Fruit fly (Drosophila melanogaster) whole organism, embryonic: ENCODE data around the gene Jon99Ci.

ENCODE experiments used
- ATbp ChIP-seq: fragments of 200-800 bp; sonication (Bioruptor generic); optimal IDR thresholded peaks from 2 replicates; lab custom pipeline; 2017; ENCODE audit warnings: missing biosample characterization, mild to moderate bottlenecking, missing genetic modification characterization, missing genetic modification reagents
- Abd-B ChIP-seq: fragments of 200-800 bp; sonication (Bioruptor generic); optimal IDR thresholded peaks from 2 replicates; lab custom pipeline; 2018; ENCODE audit warnings: missing biosample characterization, mild to moderate bottlenecking, missing genetic modification characterization, moderate library complexity
- B-H2 ChIP-seq: fragments of 200-800 bp; sonication (Bioruptor generic); optimal IDR thresholded peaks from 2 replicates; lab custom pipeline; 2018; ENCODE audit warnings: missing biosample characterization, mild to moderate bottlenecking, missing genetic modification characterization
- CG11398 ChIP-seq: fragments of 200-800 bp; sonication (Bioruptor generic); optimal IDR thresholded peaks from 2 replicates; lab custom pipeline; 2016; ENCODE audit warnings: missing biosample characterization, missing genetic modification characterization
- CG17328 ChIP-seq: fragments of 200-800 bp; sonication (Bioruptor generic); IDR thresholded peaks from 2 replicates; pipeline ENCODE4 v1.3.6; 2022; ENCODE audit warnings: missing biosample characterization, missing genetic modification characterization
- CG17802 ChIP-seq: fragments of 200-800 bp; sonication (Bioruptor generic); optimal IDR thresholded peaks from 2 replicates; lab custom pipeline; 2018; ENCODE audit warnings: missing biosample characterization, mild to moderate bottlenecking, missing genetic modification characterization, moderate library complexity
- CG2129 ChIP-seq: fragments of 200-800 bp; sonication (Bioruptor generic); IDR thresholded peaks from 2 replicates; pipeline ENCODE4 v1.3.6; 2022; ENCODE audit warnings: missing biosample characterization, missing genetic modification characterization; ENCODE audit not compliant: partially characterized antibody
- CG2678 ChIP-seq: fragments of 200-800 bp; sonication (Bioruptor generic); optimal IDR thresholded peaks from 3 replicates; lab custom pipeline; 2019; ENCODE audit warnings: missing biosample characterization, mild to moderate bottlenecking, missing genetic modification characterization, moderate library complexity
- CG2875 ChIP-seq: fragments of 200-800 bp; sonication (Bioruptor generic); optimal IDR thresholded peaks from 2 replicates; lab custom pipeline; 2017; ENCODE audit warnings: missing biosample characterization, mild to moderate bottlenecking, missing genetic modification characterization, missing genetic modification reagents
- CG30020 ChIP-seq: fragments of 200-800 bp; optimal IDR thresholded peaks from 2 replicates; lab custom pipeline; 2019; ENCODE audit warnings: missing biosample characterization, mild to moderate bottlenecking, missing genetic modification characterization, moderate library complexity
- CG31365 ChIP-seq: fragments of 200-800 bp; sonication (Bioruptor generic); optimal IDR thresholded peaks from 2 replicates; lab custom pipeline; 2018; ENCODE audit warnings: missing biosample characterization, mild to moderate bottlenecking, missing genetic modification characterization
- CG32532 ChIP-seq: fragments of 200-800 bp; sonication (Bioruptor generic); IDR thresholded peaks from 2 replicates; pipeline ENCODE4 v1.3.6; 2022; ENCODE audit warnings: missing biosample characterization, missing genetic modification characterization
- CG3407 ChIP-seq: fragments of 200-800 bp; sonication (Bioruptor generic); optimal IDR thresholded peaks from 2 replicates; lab custom pipeline; 2018; ENCODE audit warnings: missing biosample characterization, mild to moderate bottlenecking, missing genetic modification characterization
- CG6813 ChIP-seq: fragments of 200-800 bp; sonication (Bioruptor generic); optimal IDR thresholded peaks from 2 replicates; lab custom pipeline; 2017; ENCODE audit warnings: missing biosample characterization, missing genetic modification characterization, mild to moderate bottlenecking, moderate library complexity, missing genetic modification reagents
- CG9932 ChIP-seq: fragments of 200-800 bp; sonication (Bioruptor generic); IDR thresholded peaks from 2 replicates; pipeline ENCODE4 v1.3.6; 2022; ENCODE audit warnings: missing biosample characterization, missing genetic modification characterization
- CHES-1-like ChIP-seq: fragments of 200-800 bp; sonication (Bioruptor generic); optimal IDR thresholded peaks from 2 replicates; lab custom pipeline; 2016; ENCODE audit warnings: missing biosample characterization, missing genetic modification characterization
- CoRest ChIP-seq: fragments of 200-800 bp; sonication (Bioruptor generic); optimal IDR thresholded peaks from 3 replicates; lab custom pipeline; 2018; ENCODE audit warnings: missing biosample characterization, mild to moderate bottlenecking, missing genetic modification characterization, moderate library complexity
- CrebB ChIP-seq: fragments of 200-800 bp; sonication (Bioruptor generic); optimal IDR thresholded peaks from 3 replicates; lab custom pipeline; 2018; ENCODE audit warnings: missing biosample characterization, mild to moderate bottlenecking, missing genetic modification characterization
- Dip3 ChIP-seq: fragments of 200-800 bp; sonication (Bioruptor generic); optimal IDR thresholded peaks from 3 replicates; lab custom pipeline; 2016; ENCODE audit warnings: missing biosample characterization, missing genetic modification characterization
- Ets97D ChIP-seq: fragments of 200-800 bp; sonication (Bioruptor generic); optimal IDR thresholded peaks from 3 replicates; lab custom pipeline; 2016; ENCODE audit warnings: missing biosample characterization, missing genetic modification characterization
- Fer3 ChIP-seq: fragments of 200-800 bp; sonication (Bioruptor generic); optimal IDR thresholded peaks from 2 replicates; lab custom pipeline; 2018; ENCODE audit warnings: missing biosample characterization, mild to moderate bottlenecking, missing genetic modification characterization, moderate library complexity
- HLHmδ ChIP-seq: fragments of 200-800 bp; sonication (Bioruptor generic); optimal IDR thresholded peaks from 2 replicates; lab custom pipeline; 2018; ENCODE audit warnings: missing biosample characterization, mild to moderate bottlenecking, missing genetic modification characterization, moderate library complexity
- Hr51 ChIP-seq, 2 experiments: fragments of 200-800 bp; sonication (Bioruptor generic); optimal IDR thresholded peaks; 2 replicates in 1 of 2; 3 replicates in 1 of 2; lab custom pipeline; 2016 to 2018; ENCODE audit warnings: missing biosample characterization in 2 of 2, missing genetic modification characterization in 2 of 2, mild to moderate bottlenecking in 1 of 2, moderate library complexity in 1 of 2
- Med ChIP-seq: fragments of 200-800 bp; sonication (Bioruptor generic); peaks from one replicate; lab custom pipeline; 2016; ENCODE audit warnings: missing biosample characterization, missing genetic modification characterization, mild to moderate bottlenecking, inconsistent platforms, moderate library complexity
- NC2α ChIP-seq: fragments of 200-800 bp; sonication (Bioruptor generic); optimal IDR thresholded peaks from 2 replicates; lab custom pipeline; 2016; ENCODE audit warnings: missing biosample characterization, missing genetic modification characterization
- NC2β ChIP-seq: fragments of 200-800 bp; sonication (Bioruptor generic); optimal IDR thresholded peaks from 2 replicates; lab custom pipeline; 2016; ENCODE audit warnings: missing biosample characterization, missing genetic modification characterization
- Neu2 ChIP-seq: fragments of 200-800 bp; sonication (Bioruptor generic); optimal IDR thresholded peaks from 3 replicates; lab custom pipeline; 2016; ENCODE audit warnings: missing biosample characterization, missing genetic modification characterization, borderline replicate concordance
- NfI ChIP-seq: fragments of 200-800 bp; sonication (Bioruptor generic); optimal IDR thresholded peaks from 3 replicates; lab custom pipeline; 2018; ENCODE audit warnings: missing biosample characterization, mild to moderate bottlenecking, missing genetic modification characterization, moderate library complexity
- Oaz ChIP-seq: fragments of 200-800 bp; sonication (Bioruptor generic); IDR thresholded peaks from 2 replicates; pipeline ENCODE4 v1.3.6; 2022; ENCODE audit warnings: missing biosample characterization, missing genetic modification characterization
- Pdp1 ChIP-seq, 2 experiments: fragments of 200-800 bp; sonication (Bioruptor generic); optimal IDR thresholded peaks; 3 replicates each; lab custom pipeline; 2016; ENCODE audit warnings: missing biosample characterization in 2 of 2, missing genetic modification characterization in 2 of 2, mild to moderate bottlenecking in 1 of 2, moderate library complexity in 1 of 2
- Ptx1 ChIP-seq: fragments of 200-800 bp; sonication (Bioruptor generic); IDR thresholded peaks from 2 replicates; pipeline ENCODE4 v1.3.6; 2022; ENCODE audit warnings: missing biosample characterization, missing genetic modification characterization
- Rfx ChIP-seq: fragments of 200-800 bp; sonication (Bioruptor generic); IDR thresholded peaks from 2 replicates; pipeline ENCODE4 v1.3.6; 2022; ENCODE audit warnings: missing biosample characterization, missing genetic modification characterization
- Rx ChIP-seq: fragments of 200-800 bp; sonication (Bioruptor generic); IDR thresholded peaks from 2 replicates; pipeline ENCODE4 v1.3.6; 2022; ENCODE audit warnings: missing biosample characterization, missing genetic modification characterization
- Side ChIP-seq: fragments of 200-800 bp; sonication (Bioruptor generic); optimal IDR thresholded peaks from 2 replicates; lab custom pipeline; 2016; ENCODE audit warnings: missing biosample characterization, missing genetic modification characterization
- Sry-δ ChIP-seq: fragments of 200-800 bp; sonication (Bioruptor generic); optimal IDR thresholded peaks from 2 replicates; lab custom pipeline; 2016; ENCODE audit warnings: missing biosample characterization, missing genetic modification characterization
- caup ChIP-seq: fragments of 200-800 bp; sonication (Bioruptor generic); optimal IDR thresholded peaks from 3 replicates; lab custom pipeline; 2017; ENCODE audit warnings: missing biosample characterization, mild to moderate bottlenecking, missing genetic modification characterization, moderate library complexity; ENCODE audit not compliant: severe bottlenecking
- chm ChIP-seq: fragments of 200-800 bp; sonication (Bioruptor generic); IDR thresholded peaks from 2 replicates; pipeline ENCODE4 v1.3.6; 2022; ENCODE audit warnings: missing biosample characterization, missing genetic modification characterization
- dysf ChIP-seq: fragments of 200-800 bp; sonication (Bioruptor generic); IDR thresholded peaks from 3 replicates; pipeline ENCODE4 v1.3.6; 2022; ENCODE audit warnings: missing biosample characterization, missing genetic modification characterization
- hb ChIP-seq: fragments of 200-800 bp; sonication (Bioruptor generic); IDR thresholded peaks from 3 replicates; pipeline ENCODE4 v1.3.6; 2022; ENCODE audit warnings: missing biosample characterization, missing genetic modification characterization; ENCODE audit not compliant: partially characterized antibody
- her ChIP-seq: fragments of 200-800 bp; sonication (Bioruptor generic); optimal IDR thresholded peaks from 2 replicates; lab custom pipeline; 2016; ENCODE audit warnings: missing biosample characterization, missing genetic modification characterization
- lola ChIP-seq, 3 experiments: fragments of >200 bp in 2 of 3; fragments of 200-800 bp in 1 of 3; sonication (Bioruptor generic) in 1 of 3; optimal IDR thresholded peaks; 2 replicates each; lab custom pipeline; 2017 to 2019; ENCODE audit warnings: missing biosample characterization in 3 of 3, missing genetic modification characterization in 3 of 3, mild to moderate bottlenecking in 1 of 3, moderate library complexity in 1 of 3
- nau ChIP-seq: fragments of 200-800 bp; sonication (Bioruptor generic); optimal IDR thresholded peaks from 3 replicates; lab custom pipeline; 2017; ENCODE audit warnings: missing biosample characterization, mild to moderate bottlenecking, missing genetic modification characterization, missing genetic modification reagents
- org-1 ChIP-seq: fragments of 200-800 bp; sonication (Bioruptor generic); optimal IDR thresholded peaks from 2 replicates; lab custom pipeline; 2017; ENCODE audit warnings: missing biosample characterization, missing genetic modification characterization
- pho ChIP-seq: fragments of 200-800 bp; sonication (Bioruptor generic); optimal IDR thresholded peaks from 2 replicates; lab custom pipeline; 2016; ENCODE audit warnings: missing biosample characterization, missing genetic modification characterization
- schlank ChIP-seq: fragments of 200-800 bp; sonication (Bioruptor generic); optimal IDR thresholded peaks from 2 replicates; lab custom pipeline; 2018; ENCODE audit warnings: missing biosample characterization, mild to moderate bottlenecking, missing genetic modification characterization
- so ChIP-seq: fragments of 200-800 bp; sonication (Bioruptor generic); IDR thresholded peaks from 3 replicates; pipeline ENCODE4 v1.3.6; 2022; ENCODE audit warnings: missing biosample characterization, missing genetic modification characterization
- ssp ChIP-seq: fragments of 200-800 bp; sonication (Bioruptor generic); IDR thresholded peaks from 2 replicates; pipeline ENCODE4 v1.3.6; 2022; ENCODE audit warnings: missing biosample characterization, missing genetic modification characterization
- tll ChIP-seq, 2 experiments: fragments of 200-800 bp in 1 of 2; fragments of >200 bp in 1 of 2; sonication (Bioruptor generic) in 1 of 2; optimal IDR thresholded peaks; 2 replicates each; lab custom pipeline; 2017 to 2019; ENCODE audit warnings: missing biosample characterization in 2 of 2, missing genetic modification characterization in 2 of 2, mild to moderate bottlenecking in 1 of 2, moderate library complexity in 1 of 2
- wor ChIP-seq: fragments of 200-800 bp; sonication (Bioruptor generic); IDR thresholded peaks from 2 replicates; pipeline ENCODE4 v1.3.6; 2022; ENCODE audit warnings: missing biosample characterization, missing genetic modification characterization

Jon99Ci gene

DNA sequence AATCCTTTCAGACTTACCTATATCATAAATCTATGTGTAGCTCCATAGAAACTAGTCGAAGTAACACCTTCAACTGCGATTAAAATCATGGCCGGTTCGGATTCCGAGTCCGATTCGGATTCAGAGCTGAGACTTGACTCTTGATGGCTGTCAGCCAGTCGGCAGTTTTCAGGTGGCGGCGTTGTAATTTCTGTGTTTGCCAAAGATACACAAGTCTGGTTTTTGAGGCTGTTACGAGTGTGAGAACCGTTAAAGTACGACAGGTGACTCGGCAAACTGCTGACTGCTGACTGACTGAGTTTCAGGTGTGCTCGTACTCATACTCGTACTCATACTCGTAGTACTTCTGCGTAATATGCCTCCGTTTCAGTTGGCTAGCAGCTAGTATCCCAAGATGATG lies 34.8 kb downstream of the Jon99Ci start:
- TF ChIP-seq CG17328 (GFP tag; lab: Robert Waterston, UW), result no peak
- no peak for TF ChIP-seq ssp (GFP tag; lab: Robert Waterston, UW)
- TF ChIP-seq nau, result peak; percentile 26
- TF ChIP-seq her (GFP tag; lab: Kevin White, UChicago), result peak; percentile 32
- TF ChIP-seq Abd-B, result no peak
- TF ChIP-seq ATbp (GFP tag; lab: Kevin White, UChicago), result peak; percentile 70
- TF ChIP-seq Pdp1 (GFP tag; optimal IDR thresholded peaks at IDR 0.05; lab: Kevin White, UChicago), result peak in 1 of 2 experiments; percentile 20
- no peak for TF ChIP-seq CG17802 (tag; lab: Kevin White, UChicago)
- peak; percentile 8; the same call in 1 of the 3 replicates for TF ChIP-seq dysf (GFP tag; lab: Robert Waterston, UW)
- no peak for TF ChIP-seq Ets97D (GFP tag; lab: Kevin White, UChicago)
- no peak for TF ChIP-seq Neu2
- no peak for TF ChIP-seq HLHmδ (GFP tag; lab: Kevin White, UChicago)
- TF ChIP-seq NC2β (GFP tag; lab: Kevin White, UChicago), result no peak
- TF ChIP-seq chm (GFP tag; lab: Robert Waterston, UW), result no peak
- TF ChIP-seq lola (GFP tag; optimal IDR thresholded peaks at IDR 0.05; lab: Kevin White, UChicago), result no peak
- TF ChIP-seq CG2875, result peak; percentile 17
- no peak for TF ChIP-seq pho (GFP tag; lab: Kevin White, UChicago)
- TF ChIP-seq Rx (GFP tag; lab: Robert Waterston, UW), result no peak
- no peak for TF ChIP-seq hb (GFP tag; lab: Robert Waterston, UW)
- peak in 1 of 2 experiments; percentile 9 for TF ChIP-seq Hr51 (GFP tag; optimal IDR thresholded peaks at IDR 0.05; lab: Kevin White, UChicago)
- TF ChIP-seq Rfx (GFP tag; lab: Robert Waterston, UW), result peak; percentile 34; the same call in 1 of the 2 replicates
- no peak for TF ChIP-seq CG3407
- TF ChIP-seq org-1, result peak; percentile 44
- TF ChIP-seq NfI, result no peak
- TF ChIP-seq Side (GFP tag; lab: Kevin White, UChicago), result peak; percentile 25
- TF ChIP-seq Dip3 (GFP tag; lab: Kevin White, UChicago), result no peak
- 0 out of 2 replicates have a peak, but pooled peaks have one; percentile 7 for TF ChIP-seq Oaz (GFP tag; lab: Robert Waterston, UW)
- peak; percentile 32; the same call in 1 of the 2 replicates for TF ChIP-seq CG32532 (GFP tag; lab: Robert Waterston, UW)
- TF ChIP-seq CG31365, result peak; percentile 19
- TF ChIP-seq caup (GFP tag; lab: Kevin White, UChicago), result peak; percentile 60
- TF ChIP-seq Sry-δ (GFP tag; lab: Kevin White, UChicago), result no peak
- peak; percentile 39 for TF ChIP-seq B-H2 (GFP tag; lab: Kevin White, UChicago)
- TF ChIP-seq so (GFP tag; lab: Robert Waterston, UW), result 0 out of 3 replicates have a peak, but pooled peaks have one; percentile 12
- TF ChIP-seq CrebB, result peak; percentile 32
- no peak; the same call in 1 of the 2 replicates for TF ChIP-seq CG9932 (GFP tag; lab: Robert Waterston, UW)
- TF ChIP-seq schlank, result peak; percentile 51
- peak; percentile 92 for TF ChIP-seq Med
- no peak for TF ChIP-seq CG2129 (GFP tag; lab: Robert Waterston, UW)
- peak; percentile 52 for TF ChIP-seq CG2678 (tag; lab: Kevin White, UChicago)
- TF ChIP-seq CoRest, result peak; percentile 2
- TF ChIP-seq CG6813 (GFP tag; lab: Kevin White, UChicago), result peak; percentile 64
- TF ChIP-seq Fer3 (tag; lab: Kevin White, UChicago), result peak; percentile 48
- TF ChIP-seq CHES-1-like (GFP tag; lab: Kevin White, UChicago), result peak; percentile 2
- TF ChIP-seq Ptx1 (GFP tag; lab: Robert Waterston, UW), result no peak
- peak in 1 of 2 experiments; percentile 3 for TF ChIP-seq tll (GFP tag; optimal IDR thresholded peaks at IDR 0.05; lab: Kevin White, UChicago)
- TF ChIP-seq NC2α (GFP tag; lab: Kevin White, UChicago), result no peak
- no peak for TF ChIP-seq CG11398 (GFP tag; lab: Kevin White, UChicago)
- no peak for TF ChIP-seq CG30020 (tag; lab: Kevin White, UChicago)
- no peak for TF ChIP-seq wor
